Fruit fly (Drosophila melanogaster) whole organism, pupa: ENCODE measurements around the gene CSN5.

Experiments used
- CG12605 ChIP-seq: fragments of 200-800 bp; sonication (Bioruptor generic); IDR thresholded peaks from 2 replicates; pipeline ENCODE4 v1.3.6; 2022; ENCODE audit warnings: missing biosample characterization, missing genetic modification characterization
- CG14655 ChIP-seq: fragments of 200-800 bp; sonication (Bioruptor generic); optimal IDR thresholded peaks from 3 replicates; lab custom pipeline; 2017; ENCODE audit warnings: mild to moderate bottlenecking, missing biosample characterization, missing genetic modification reagents, missing genetic modification characterization
- CG17806 ChIP-seq: fragments of 200-800 bp; sonication (Bioruptor generic); optimal IDR thresholded peaks from 2 replicates; lab custom pipeline; 2018; ENCODE audit warnings: missing biosample characterization, mild to moderate bottlenecking, missing genetic modification characterization, moderate library complexity
- CG32121 ChIP-seq: fragments of 200-800 bp; sonication (Bioruptor generic); IDR thresholded peaks from 2 replicates; pipeline ENCODE4 v1.3.6; 2022; ENCODE audit warnings: missing biosample characterization, missing genetic modification characterization
- CG4496 ChIP-seq: fragments of 200-800 bp; sonication (Bioruptor generic); IDR thresholded peaks from 3 replicates; pipeline ENCODE4 v1.3.6; 2022; ENCODE audit warnings: missing biosample characterization, missing genetic modification characterization
- CG8301 ChIP-seq: fragments of 200-800 bp; sonication (Bioruptor generic); optimal IDR thresholded peaks from 2 replicates; lab custom pipeline; 2018; ENCODE audit warnings: missing biosample characterization, mild to moderate bottlenecking, missing genetic modification characterization
- CG9948 ChIP-seq: fragments of 200-800 bp; sonication (Bioruptor generic); optimal IDR thresholded peaks from 2 replicates; lab custom pipeline; 2018; ENCODE audit warnings: missing biosample characterization, mild to moderate bottlenecking, missing genetic modification characterization, moderate library complexity
- D1 ChIP-seq: fragments of 200-800 bp; sonication (Bioruptor generic); optimal IDR thresholded peaks from 2 replicates; lab custom pipeline; 2018; ENCODE audit warnings: missing biosample characterization, mild to moderate bottlenecking, missing genetic modification characterization, moderate library complexity
- EcR ChIP-seq: fragments of 200-800 bp; sonication (Bioruptor generic); optimal IDR thresholded peaks from 3 replicates; lab custom pipeline; 2019; ENCODE audit warnings: missing biosample characterization, missing genetic modification characterization, mild to moderate bottlenecking, moderate library complexity, missing genetic modification reagents

DNA sequence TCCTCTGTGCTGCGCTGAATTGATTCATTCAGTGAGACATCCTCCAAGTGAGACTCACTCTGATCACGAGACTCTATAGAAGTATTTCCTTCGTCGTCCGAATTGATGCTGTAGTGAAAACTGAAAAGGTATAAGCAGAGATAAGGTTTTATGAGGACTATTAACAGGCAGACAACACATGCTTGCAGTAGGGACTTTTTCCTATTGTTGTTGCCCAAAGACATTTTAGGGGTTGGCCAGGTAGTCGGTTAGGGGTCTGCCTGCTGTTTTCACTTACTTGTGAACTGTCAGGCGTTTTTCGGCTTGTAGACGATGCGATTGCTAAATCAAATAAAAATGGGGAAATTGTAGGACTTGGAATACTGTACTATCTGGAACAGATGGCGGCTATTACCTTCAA is 1.3 kb upstream of the CSN5 start:
- TF ChIP-seq EcR (GFP tag; lab: Kevin White, UChicago) (no peak), CG12605 (no peak), CG14655 (GFP tag; lab: Kevin White, UChicago) (no peak), CG9948 (tag; lab: Kevin White, UChicago) (no peak), D1 (tag; lab: Kevin White, UChicago) (no peak), CG32121 (GFP tag; lab: Robert Waterston, UW) (no peak), CG4496 (GFP tag; lab: Robert Waterston, UW) (no peak), CG17806 (no peak), CG8301 (no peak)
